Fruit fly (Drosophila melanogaster) whole organism, embryonic: Measurements from ENCODE around the gene Rad23.

Experiments
- ATbp ChIP-seq: fragments of 200-800 bp; sonication (Bioruptor generic); optimal IDR thresholded peaks from 2 replicates; lab custom pipeline; 2017; ENCODE audit warnings: missing biosample characterization, mild to moderate bottlenecking, missing genetic modification characterization, missing genetic modification reagents
- Adf1 ChIP-seq: fragments of 200-800 bp; sonication (Bioruptor generic); IDR thresholded peaks from 2 replicates; pipeline ENCODE4 v1.3.6; 2022; ENCODE audit warnings: missing biosample characterization, missing genetic modification characterization
- Awh ChIP-seq: fragments of 200-800 bp; sonication (Bioruptor generic); IDR thresholded peaks from 2 replicates; pipeline ENCODE4, ENCODE4 v1.3.6; 2022; ENCODE audit warnings: missing biosample characterization, missing genetic modification characterization
- CG1024 ChIP-seq: fragments of 200-800 bp; sonication (Bioruptor generic); IDR thresholded peaks from 2 replicates; pipeline ENCODE4 v1.3.6; 2022; ENCODE audit warnings: missing biosample characterization, missing genetic modification characterization
- CG1233 ChIP-seq: fragments of 200-800 bp; sonication (Bioruptor generic); optimal IDR thresholded peaks from 4 replicates; lab custom pipeline; 2018; ENCODE audit warnings: missing biosample characterization, mild to moderate bottlenecking, missing genetic modification characterization
- CG12659 ChIP-seq: fragments of 200-800 bp; sonication (Bioruptor generic); optimal IDR thresholded peaks from 3 replicates; lab custom pipeline; 2017; ENCODE audit warnings: mild to moderate bottlenecking, missing biosample characterization, missing genetic modification reagents, missing genetic modification characterization
- CG13287 ChIP-seq: fragments of 200-800 bp; sonication (Bioruptor generic); IDR thresholded peaks from 2 replicates; pipeline ENCODE4 v1.3.6; 2022; ENCODE audit warnings: missing biosample characterization, missing genetic modification characterization; ENCODE audit not compliant: partially characterized antibody
- CG17568 ChIP-seq: fragments of 200-800 bp; sonication (Bioruptor generic); optimal IDR thresholded peaks from 2 replicates; lab custom pipeline; 2018; ENCODE audit warnings: missing biosample characterization, mild to moderate bottlenecking, missing genetic modification characterization, moderate library complexity
- CG17802 ChIP-seq: fragments of 200-800 bp; sonication (Bioruptor generic); optimal IDR thresholded peaks from 2 replicates; lab custom pipeline; 2018; ENCODE audit warnings: missing biosample characterization, mild to moderate bottlenecking, missing genetic modification characterization, moderate library complexity
- CG18011 ChIP-seq: fragments of 200-800 bp; sonication (Bioruptor generic); optimal IDR thresholded peaks from 2 replicates; lab custom pipeline; 2017; ENCODE audit warnings: missing biosample characterization, missing genetic modification characterization, mild to moderate bottlenecking, moderate library complexity, missing genotype
- CG18764 ChIP-seq: fragments of 200-800 bp; sonication (Bioruptor generic); optimal IDR thresholded peaks from 3 replicates; lab custom pipeline; 2016; ENCODE audit warnings: missing biosample characterization, missing genetic modification characterization
- CG2199 ChIP-seq: fragments of 200-800 bp; sonication (Bioruptor generic); IDR thresholded peaks from 3 replicates; pipeline ENCODE4 v1.3.6; 2022; ENCODE audit warnings: missing biosample characterization, missing genetic modification characterization
- CG2889 ChIP-seq: fragments of 200-800 bp; sonication (Bioruptor generic); IDR thresholded peaks from 3 replicates; pipeline ENCODE4 v1.3.6; 2022; ENCODE audit warnings: missing biosample characterization, missing genetic modification characterization
- CG6689 ChIP-seq: fragments of 200-800 bp; sonication (Bioruptor generic); IDR thresholded peaks from 2 replicates; pipeline ENCODE4 v1.3.6; 2022; ENCODE audit warnings: missing biosample characterization, missing genetic modification characterization
- CG6765 ChIP-seq: fragments of 200-800 bp; sonication (Bioruptor generic); optimal IDR thresholded peaks from 3 replicates; lab custom pipeline; 2017; ENCODE audit warnings: missing biosample characterization, mild to moderate bottlenecking, missing genetic modification characterization
- CG9727 ChIP-seq: fragments of 200-800 bp; sonication (Bioruptor generic); optimal IDR thresholded peaks from 3 replicates; lab custom pipeline; 2017; ENCODE audit warnings: missing biosample characterization, mild to moderate bottlenecking, missing genetic modification characterization
- CTCF ChIP-seq: fragments of 200-800 bp; sonication (Bioruptor generic); optimal IDR thresholded peaks from 2 replicates; lab custom pipeline; 2017; ENCODE audit warnings: missing biosample characterization, mild to moderate bottlenecking, missing genetic modification characterization, moderate library complexity
- D19A ChIP-seq: fragments of 200-800 bp; optimal IDR thresholded peaks from 3 replicates; lab custom pipeline; 2019; ENCODE audit warnings: missing biosample characterization, mild to moderate bottlenecking, missing genetic modification characterization, moderate library complexity
- D19B ChIP-seq: fragments of 200-800 bp; sonication (Bioruptor generic); optimal IDR thresholded peaks from 2 replicates; lab custom pipeline; 2017; ENCODE audit warnings: missing biosample characterization, mild to moderate bottlenecking, missing genetic modification characterization
- ERR ChIP-seq: fragments of 200-800 bp; sonication (Bioruptor generic); optimal IDR thresholded peaks from 2 replicates; lab custom pipeline; 2016; ENCODE audit warnings: missing biosample characterization, missing genetic modification characterization
- Hr51 ChIP-seq, 2 experiments: fragments of 200-800 bp; sonication (Bioruptor generic); optimal IDR thresholded peaks; 2 replicates in 1 of 2; 3 replicates in 1 of 2; lab custom pipeline; 2016 to 2018; ENCODE audit warnings: missing biosample characterization in 2 of 2, missing genetic modification characterization in 2 of 2, mild to moderate bottlenecking in 1 of 2, moderate library complexity in 1 of 2
- Med ChIP-seq: fragments of 200-800 bp; sonication (Bioruptor generic); peaks from one replicate; lab custom pipeline; 2016; ENCODE audit warnings: missing biosample characterization, missing genetic modification characterization, mild to moderate bottlenecking, inconsistent platforms, moderate library complexity
- Six4 ChIP-seq: fragments of 200-800 bp; sonication (Bioruptor generic); optimal IDR thresholded peaks from 2 replicates; lab custom pipeline; 2016; ENCODE audit warnings: missing biosample characterization, missing genetic modification characterization
- ap ChIP-seq: fragments of 200-800 bp; sonication (Bioruptor generic); IDR thresholded peaks from 2 replicates; pipeline ENCODE4 v1.3.6; 2022; ENCODE audit warnings: missing biosample characterization, missing genetic modification characterization
- bigmax ChIP-seq: fragments of 200-800 bp; sonication (Bioruptor generic); optimal IDR thresholded peaks from 2 replicates; lab custom pipeline; 2018; ENCODE audit warnings: missing biosample characterization, mild to moderate bottlenecking, missing genetic modification characterization
- cg ChIP-seq: fragments of 200-800 bp; sonication (Bioruptor generic); optimal IDR thresholded peaks from 3 replicates; lab custom pipeline; 2019; ENCODE audit warnings: missing biosample characterization, mild to moderate bottlenecking, missing genetic modification characterization, moderate library complexity
- chif ChIP-seq, 2 experiments: fragments of 200-800 bp; sonication (Bioruptor generic); optimal IDR thresholded peaks; 3 replicates each; lab custom pipeline; 2016; ENCODE audit warnings: missing biosample characterization in 2 of 2, missing genetic modification characterization in 2 of 2
- crol ChIP-seq: fragments of 200-800 bp; sonication (Bioruptor generic); IDR thresholded peaks from 2 replicates; pipeline ENCODE4 v1.3.6; 2022; ENCODE audit warnings: missing biosample characterization, missing genetic modification characterization
- dm ChIP-seq: fragments of 200-800 bp; sonication (Bioruptor generic); optimal IDR thresholded peaks from 3 replicates; lab custom pipeline; 2016; ENCODE audit warnings: missing biosample characterization, missing genetic modification characterization
- eve ChIP-seq, 2 experiments: fragments of >200 bp; optimal IDR thresholded peaks; 2 replicates each; lab custom pipeline; 2017; ENCODE audit warnings: missing biosample characterization in 2 of 2, missing genetic modification characterization in 2 of 2
- exex ChIP-seq: fragments of 200-800 bp; sonication (Bioruptor generic); optimal IDR thresholded peaks from 4 replicates; lab custom pipeline; 2018; ENCODE audit warnings: missing biosample characterization, mild to moderate bottlenecking, missing genetic modification characterization, moderate library complexity
- fru ChIP-seq: fragments of >200 bp; optimal IDR thresholded peaks from 2 replicates; lab custom pipeline; 2017
- gfzf ChIP-seq: fragments of 200-800 bp; sonication (Bioruptor generic); optimal IDR thresholded peaks from 2 replicates; lab custom pipeline; 2016; ENCODE audit warnings: missing biosample characterization, mild to moderate bottlenecking, missing genetic modification characterization, moderate library complexity
- hb ChIP-seq: fragments of 200-800 bp; sonication (Bioruptor generic); IDR thresholded peaks from 3 replicates; pipeline ENCODE4 v1.3.6; 2022; ENCODE audit warnings: missing biosample characterization, missing genetic modification characterization; ENCODE audit not compliant: partially characterized antibody
- hbn ChIP-seq: fragments of 200-800 bp; sonication (Bioruptor generic); IDR thresholded peaks from 2 replicates; pipeline ENCODE4 v1.3.6; 2022; ENCODE audit warnings: missing biosample characterization, missing genetic modification characterization; ENCODE audit not compliant: partially characterized antibody
- her ChIP-seq: fragments of 200-800 bp; sonication (Bioruptor generic); optimal IDR thresholded peaks from 2 replicates; lab custom pipeline; 2016; ENCODE audit warnings: missing biosample characterization, missing genetic modification characterization
- hkb ChIP-seq, 2 experiments: fragments of 200-800 bp in 1 of 2; fragments of >200 bp in 1 of 2; sonication (Bioruptor generic) in 1 of 2; IDR thresholded peaks in 1 of 2; optimal IDR thresholded peaks in 1 of 2; 2 replicates each; pipeline versions ENCODE4 v1.3.6 to Lab custom; 2017 to 2022; ENCODE audit warnings: missing biosample characterization in 1 of 2, missing genetic modification characterization in 1 of 2
- ken ChIP-seq: fragments of 200-800 bp; sonication (Bioruptor generic); IDR thresholded peaks from 3 replicates; pipeline ENCODE4 v1.3.6; 2022; ENCODE audit warnings: missing biosample characterization, missing genetic modification characterization
- klu ChIP-seq: fragments of 200-800 bp; sonication (Bioruptor generic); IDR thresholded peaks from 2 replicates; pipeline ENCODE4 v1.3.6; 2022; ENCODE audit warnings: missing biosample characterization, missing genetic modification characterization
- pb ChIP-seq: fragments of 200-800 bp; sonication (Bioruptor generic); optimal IDR thresholded peaks from 3 replicates; lab custom pipeline; 2016; ENCODE audit warnings: missing biosample characterization, missing genetic modification characterization
- row ChIP-seq: fragments of 200-800 bp; sonication (Bioruptor generic); IDR thresholded peaks from 3 replicates; pipeline ENCODE4 v1.3.6; 2022; ENCODE audit warnings: missing biosample characterization, missing genetic modification characterization
- salm ChIP-seq: fragments of 200-800 bp; sonication (Bioruptor generic); optimal IDR thresholded peaks from 2 replicates; lab custom pipeline; 2018; ENCODE audit warnings: missing biosample characterization, mild to moderate bottlenecking, missing genetic modification characterization
- sens ChIP-seq: fragments of 200-800 bp; sonication (Bioruptor generic); peaks from one replicate; lab custom pipeline; 2016; ENCODE audit warnings: missing biosample characterization, missing genetic modification characterization
- slp2 ChIP-seq: fragments of 200-800 bp; sonication (Bioruptor generic); optimal IDR thresholded peaks from 2 replicates; lab custom pipeline; 2016; ENCODE audit warnings: missing biosample characterization, missing genetic modification characterization
- sob ChIP-seq: fragments of 200-800 bp; sonication (Bioruptor generic); IDR thresholded peaks from 2 replicates; pipeline ENCODE4 v1.3.6; 2022; ENCODE audit warnings: missing biosample characterization, missing genetic modification characterization
- trh ChIP-seq: fragments of 200-800 bp; sonication (Bioruptor generic); optimal IDR thresholded peaks from 2 replicates; lab custom pipeline; 2016; ENCODE audit warnings: missing biosample characterization, missing genetic modification characterization
- vnd ChIP-seq: fragments of 200-800 bp; sonication (Bioruptor generic); IDR thresholded peaks from 3 replicates; pipeline ENCODE4 v1.3.6; 2022; ENCODE audit warnings: missing biosample characterization, missing genetic modification characterization; ENCODE audit not compliant: partially characterized antibody
- wek ChIP-seq: fragments of 200-800 bp; sonication (Bioruptor generic); optimal IDR thresholded peaks from 3 replicates; lab custom pipeline; 2018; ENCODE audit warnings: missing biosample characterization, mild to moderate bottlenecking, missing genetic modification characterization, moderate library complexity
- yki ChIP-seq: fragments of >200 bp; optimal IDR thresholded peaks from 3 replicates; lab custom pipeline; 2018

Rad23 gene

DNA sequence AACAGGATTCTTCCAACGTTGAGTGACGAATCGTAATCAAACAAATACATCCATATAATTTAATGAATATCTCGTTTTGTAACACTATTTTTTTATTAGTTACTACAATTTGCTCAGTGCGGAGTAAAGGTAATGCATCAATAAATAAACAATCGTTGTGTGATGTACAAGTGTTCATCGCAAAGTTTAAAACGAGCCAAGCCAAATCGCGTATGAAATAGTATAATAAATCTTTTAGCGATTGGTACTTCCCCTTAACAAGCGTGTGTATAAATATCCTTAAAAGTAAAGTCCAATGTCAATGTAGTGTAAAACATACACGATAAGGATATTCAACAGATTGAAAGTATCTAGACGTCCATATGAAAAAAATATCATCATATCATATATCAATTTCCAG, 7.4 kb downstream of the Rad23 start:
- TF ChIP-seq sens (GFP tag; lab: Kevin White, UChicago) (peak; percentile 68), eve (GFP tag; optimal IDR thresholded peaks at IDR 0.05; lab: Kevin White, UChicago) (peak in 1 of 2 experiments; percentile 8), wek (GFP tag; lab: Kevin White, UChicago) (peak; percentile 20), Med (peak; percentile 43), CG17802 (tag; lab: Kevin White, UChicago) (peak; percentile 21), CG2199 (0 out of 3 replicates have a peak, but pooled peaks have one; percentile 32), slp2 (GFP tag; lab: Kevin White, UChicago) (no peak), ken (no peak), ATbp (GFP tag; lab: Kevin White, UChicago) (no peak)

DNA sequence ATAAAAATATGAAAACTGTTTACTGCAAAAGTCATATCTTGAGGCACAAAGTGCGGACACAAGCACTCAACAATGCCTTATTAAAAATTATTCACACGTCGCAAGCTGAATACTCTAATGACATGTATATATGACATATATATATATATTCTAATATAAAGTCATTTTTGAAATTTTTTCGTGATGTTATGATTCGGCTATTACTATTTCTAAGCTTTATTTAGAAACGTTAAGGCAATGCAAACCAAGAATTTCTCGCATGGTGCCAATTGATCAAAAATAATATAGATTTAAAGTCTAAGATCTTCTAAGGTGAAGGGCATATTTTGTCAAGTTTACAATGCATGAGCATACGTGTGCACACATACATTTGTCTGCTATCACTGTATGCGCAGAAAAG, 10.9 kb downstream of the Rad23 start:
- TF ChIP-seq CG1024 (no peak), pb (GFP tag; lab: Kevin White, UChicago) (no peak), CG1233 (no peak), chif (GFP tag; optimal IDR thresholded peaks at IDR 0.05; lab: Kevin White, UChicago) (no peak), hbn (GFP tag; lab: Robert Waterston, UW) (no peak), yki (no peak), sens (GFP tag; lab: Kevin White, UChicago) (no peak), bigmax (GFP tag; lab: Kevin White, UChicago) (no peak), ERR (GFP tag; lab: Kevin White, UChicago) (no peak), Six4 (GFP tag; lab: Kevin White, UChicago) (no peak), CG9727 (GFP tag; lab: Kevin White, UChicago) (no peak), hkb (optimal IDR thresholded peaks at IDR 0.05; lab: Kevin White, UChicago) (no peak), hkb (GFP tag; IDR thresholded peaks at IDR 0.05; lab: Robert Waterston, UW) (0 out of 2 replicates have a peak, but pooled peaks have one; percentile 31), klu (GFP tag; lab: Robert Waterston, UW) (no peak), CG6689 (no peak), crol (GFP tag; lab: Robert Waterston, UW) (no peak), exex (tag; lab: Kevin White, UChicago) (no peak), fru (no peak), Adf1 (no peak), hb (GFP tag; lab: Robert Waterston, UW) (no peak), ap (no peak), Awh (GFP tag; lab: Robert Waterston, UW) (no peak), row (GFP tag; lab: Robert Waterston, UW) (peak; percentile 55; the same call in 2 of the 3 replicates), gfzf (no peak), CTCF (GFP tag; lab: Kevin White, UChicago) (no peak), D19A (tag; lab: Kevin White, UChicago) (peak; percentile 86), CG6765 (no peak), vnd (no peak), Med (peak; percentile 11), dm (no peak), CG12659 (no peak), D19B (no peak), CG18764 (GFP tag; lab: Kevin White, UChicago) (no peak), Hr51 (GFP tag; optimal IDR thresholded peaks at IDR 0.05; lab: Kevin White, UChicago) (no peak), her (GFP tag; lab: Kevin White, UChicago) (no peak), sob (GFP tag; lab: Robert Waterston, UW) (0 out of 2 replicates have a peak, but pooled peaks have one; percentile 12), salm (no peak), CG18011 (no peak), CG17568 (GFP tag; lab: Kevin White, UChicago) (no peak), CG2889 (GFP tag; lab: Robert Waterston, UW) (no peak), CG13287 (GFP tag; lab: Robert Waterston, UW) (no peak), cg (GFP tag; lab: Kevin White, UChicago) (peak; percentile 8), trh (no peak)
